Worm (Caenorhabditis elegans) whole organism, L4 larva: ENCODE measurements around the gene Y20C6A.1.

Experiments
- F49E8.2 ChIP-seq: sonication (generic microtip); optimal IDR thresholded peaks from 2 replicates; lab custom pipeline; 2016; ENCODE audit warnings: missing compliant biosample characterization, mild to moderate bottlenecking, missing genetic modification characterization, borderline replicate concordance
- ceh-44 ChIP-seq: fragments of 200-800 bp; sonication (Bioruptor generic); IDR thresholded peaks from 2 replicates; pipeline ENCODE4 v1.3.6; 2022; ENCODE audit warnings: missing genetic modification reagents, missing genetic modification characterization, missing compliant biosample characterization
- ces-1 ChIP-seq: fragments of 150-350 bp; sonication (generic microtip); optimal IDR thresholded peaks from 4 replicates; lab custom pipeline; 2014; ENCODE audit warnings: missing biosample characterization, missing genetic modification reagents, missing genetic modification characterization
- dve-1 ChIP-seq: sonication (generic microtip); optimal IDR thresholded peaks from 2 replicates; lab custom pipeline; 2017; ENCODE audit warnings: antibody characterized with exemption, mild to moderate bottlenecking, missing genetic modification characterization, missing compliant biosample characterization; ENCODE audit not compliant: insufficient read depth
- fkh-10 ChIP-seq: fragments of 150-350 bp; optimal IDR thresholded peaks from 2 replicates; lab custom pipeline; 2014; ENCODE audit warnings: missing biosample characterization, missing genetic modification reagents, missing genetic modification characterization
- fos-1 ChIP-seq: fragments of 150-350 bp; optimal IDR thresholded peaks from 2 replicates; lab custom pipeline; 2014; ENCODE audit warnings: missing biosample characterization, missing genetic modification characterization
- gei-8 ChIP-seq: fragments of 200-800 bp; sonication (Bioruptor generic); optimal IDR thresholded peaks from 2 replicates; lab custom pipeline; 2018; ENCODE audit warnings: mild to moderate bottlenecking, missing genetic modification characterization, missing compliant biosample characterization
- lin-15B ChIP-seq: fragments of 150-350 bp; sonication (generic microtip); optimal IDR thresholded peaks from 3 replicates; lab custom pipeline; 2014; ENCODE audit warnings: missing biosample characterization, missing genetic modification characterization
- mdl-1 ChIP-seq, 2 experiments: fragments of 150-350 bp in 1 of 2; sonication (generic microtip) in 1 of 2; optimal IDR thresholded peaks; 2 replicates each; lab custom pipeline; 2014 to 2017; ENCODE audit warnings: missing biosample characterization in 2 of 2, missing genetic modification characterization in 2 of 2
- pha-4 ChIP-seq, 2 experiments: fragments of 150-350 bp in 1 of 2; fragments of 200-800 bp in 1 of 2; sonication (Bioruptor generic) in 1 of 2; IDR thresholded peaks in 1 of 2; optimal IDR thresholded peaks in 1 of 2; 2 replicates each; pipeline versions ENCODE4 v1.3.6 to Lab custom; 2014 to 2022; ENCODE audit warnings: missing genetic modification characterization in 2 of 2, missing genetic modification reagents in 2 of 2, missing biosample characterization in 1 of 2, missing compliant biosample characterization in 1 of 2
- pqm-1 ChIP-seq: sonication (generic microtip); optimal IDR thresholded peaks from 2 replicates; lab custom pipeline; 2017; ENCODE audit warnings: missing biosample characterization, missing genetic modification characterization
- snpc-1.2 ChIP-seq: fragments of 200-800 bp; sonication (Bioruptor generic); IDR thresholded peaks from 2 replicates; pipeline ENCODE4 v1.3.6; 2022; ENCODE audit warnings: missing genetic modification reagents, missing genetic modification characterization, missing compliant biosample characterization

- TF ChIP-seq ces-1 (no peak), pha-4 (GFP tag; IDR thresholded peaks at IDR 0.05; lab: Robert Waterston, UW) (no peak), pha-4 (tag; optimal IDR thresholded peaks at IDR 0.05; lab: Kevin White, UChicago) (no peak), ceh-44 (GFP tag; lab: Robert Waterston, UW) (no peak), snpc-1.2 (GFP tag; lab: Robert Waterston, UW) (no peak), lin-15B (tag; lab: Kevin White, UChicago) (no peak), F49E8.2 (tag; lab: Kevin White, UChicago) (no peak), pqm-1 (tag; lab: Kevin White, UChicago) (peak; percentile 46), dve-1 (tag; lab: Kevin White, UChicago) (peak; percentile 46), fkh-10 (GFP tag; lab: Kevin White, UChicago) (no peak), gei-8 (no peak), mdl-1 (tag; optimal IDR thresholded peaks at IDR 0.05; lab: Kevin White, UChicago) (no peak), fos-1 (no peak)
Measured at ce11 chrV:17376639-17377038, at the start of gene Y20C6A.1.
